Fruit fly (Drosophila melanogaster) whole organism, embryonic: Measurements from ENCODE around the gene CG15408.

Source experiments
- Asciz ChIP-seq: fragments of 200-800 bp; sonication (Bioruptor generic); optimal IDR thresholded peaks from 2 replicates; lab custom pipeline; 2017; ENCODE audit warnings: missing biosample characterization, mild to moderate bottlenecking, missing genetic modification characterization, missing genetic modification reagents
- Atf6 ChIP-seq: fragments of 200-800 bp; sonication (Bioruptor generic); IDR thresholded peaks from 2 replicates; pipeline ENCODE4 v1.3.6; 2022; ENCODE audit warnings: missing biosample characterization, missing genetic modification characterization
- B-H1 ChIP-seq: fragments of 200-800 bp; sonication (Bioruptor generic); IDR thresholded peaks from 3 replicates; pipeline ENCODE4 v1.3.6; 2022; ENCODE audit warnings: missing biosample characterization, missing genetic modification characterization
- Blimp-1 ChIP-seq: fragments of 200-800 bp; sonication (Bioruptor generic); optimal IDR thresholded peaks from 3 replicates; lab custom pipeline; 2018; ENCODE audit warnings: missing biosample characterization, missing genetic modification characterization, mild to moderate bottlenecking, moderate library complexity, missing genetic modification reagents
- CG10147 ChIP-seq: fragments of 200-800 bp; sonication (Bioruptor generic); optimal IDR thresholded peaks from 2 replicates; lab custom pipeline; 2019; ENCODE audit warnings: missing biosample characterization, mild to moderate bottlenecking, missing genetic modification characterization, moderate library complexity
- CG10267 ChIP-seq: fragments of 200-800 bp; sonication (Bioruptor generic); optimal IDR thresholded peaks from 2 replicates; lab custom pipeline; 2018; ENCODE audit warnings: missing biosample characterization, mild to moderate bottlenecking, missing genetic modification characterization, moderate library complexity
- CG10543 ChIP-seq: fragments of 200-800 bp; sonication (Bioruptor generic); optimal IDR thresholded peaks from 3 replicates; lab custom pipeline; 2017; ENCODE audit warnings: missing biosample characterization, mild to moderate bottlenecking, missing genetic modification characterization, moderate library complexity
- CG10565 ChIP-seq: fragments of 200-800 bp; sonication (Bioruptor generic); optimal IDR thresholded peaks from 3 replicates; lab custom pipeline; 2016; ENCODE audit warnings: missing biosample characterization, mild to moderate bottlenecking, missing genetic modification characterization
- CG12219 ChIP-seq: fragments of 200-800 bp; sonication (Bioruptor generic); optimal IDR thresholded peaks from 3 replicates; lab custom pipeline; 2018; ENCODE audit warnings: missing biosample characterization, mild to moderate bottlenecking, missing genetic modification characterization
- CG12769 ChIP-seq: fragments of 200-800 bp; sonication (Bioruptor generic); optimal IDR thresholded peaks from 2 replicates; lab custom pipeline; 2019; ENCODE audit warnings: missing biosample characterization, mild to moderate bottlenecking, missing genetic modification characterization, moderate library complexity
- CG13296 ChIP-seq: fragments of 200-800 bp; sonication (Bioruptor generic); optimal IDR thresholded peaks from 3 replicates; lab custom pipeline; 2018; ENCODE audit warnings: missing biosample characterization, mild to moderate bottlenecking, missing genetic modification characterization
- CG14860 ChIP-seq: fragments of 200-800 bp; sonication (Bioruptor generic); IDR thresholded peaks from 3 replicates; pipeline ENCODE4 v1.3.6; 2022; ENCODE audit warnings: missing biosample characterization, missing genetic modification characterization; ENCODE audit not compliant: partially characterized antibody
- CG15514 ChIP-seq: fragments of 200-800 bp; sonication (Bioruptor generic); optimal IDR thresholded peaks from 3 replicates; lab custom pipeline; 2017; ENCODE audit warnings: missing biosample characterization, missing genetic modification characterization, mild to moderate bottlenecking, moderate library complexity, missing genetic modification reagents
- CG15601 ChIP-seq: fragments of 200-800 bp; sonication (Bioruptor generic); optimal IDR thresholded peaks from 3 replicates; lab custom pipeline; 2019; ENCODE audit warnings: missing biosample characterization, mild to moderate bottlenecking, missing genetic modification characterization, moderate library complexity
- CG16863 ChIP-seq: fragments of 200-800 bp; sonication (Bioruptor generic); optimal IDR thresholded peaks from 3 replicates; lab custom pipeline; 2016; ENCODE audit warnings: missing biosample characterization, missing genetic modification characterization
- CG31441 ChIP-seq: fragments of 200-800 bp; sonication (Bioruptor generic); IDR thresholded peaks from 2 replicates; pipeline ENCODE4 v1.3.6; 2022; ENCODE audit warnings: missing biosample characterization, missing genetic modification characterization
- CG34376 ChIP-seq: fragments of 200-800 bp; sonication (Bioruptor generic); optimal IDR thresholded peaks from 2 replicates; lab custom pipeline; 2018; ENCODE audit warnings: missing biosample characterization, mild to moderate bottlenecking, missing genetic modification characterization
- CG4404 ChIP-seq: fragments of 200-800 bp; sonication (Bioruptor generic); IDR thresholded peaks from 2 replicates; pipeline ENCODE4 v1.3.6; 2022; ENCODE audit warnings: missing biosample characterization, missing genetic modification characterization
- CG4854 ChIP-seq: fragments of 200-800 bp; sonication (Bioruptor generic); optimal IDR thresholded peaks from 2 replicates; lab custom pipeline; 2016; ENCODE audit warnings: missing biosample characterization, missing genetic modification characterization, inconsistent platforms
- CG7357 ChIP-seq: fragments of 200-800 bp; sonication (Bioruptor generic); IDR thresholded peaks from 3 replicates; pipeline ENCODE4 v1.3.6; 2022; ENCODE audit warnings: missing biosample characterization, missing genetic modification characterization
- CG7963 ChIP-seq: fragments of 200-800 bp; sonication (Bioruptor generic); IDR thresholded peaks from 3 replicates; pipeline ENCODE4 v1.3.6; 2022; ENCODE audit warnings: missing biosample characterization, missing genetic modification characterization; ENCODE audit not compliant: partially characterized antibody
- Dll ChIP-seq: fragments of 200-800 bp; sonication (Bioruptor generic); IDR thresholded peaks from 4 replicates; pipeline ENCODE4 v1.3.6; 2022; ENCODE audit warnings: missing biosample characterization, missing genetic modification characterization; ENCODE audit not compliant: partially characterized antibody
- Doc2 ChIP-seq: fragments of 200-800 bp; sonication (Bioruptor generic); IDR thresholded peaks from 2 replicates; pipeline ENCODE4 v1.3.6; 2022; ENCODE audit warnings: missing biosample characterization, missing genetic modification characterization
- E2f2 ChIP-seq: fragments of 200-800 bp; sonication (Bioruptor generic); IDR thresholded peaks from 2 replicates; pipeline ENCODE4 v1.3.6; 2022; ENCODE audit warnings: missing biosample characterization, missing genetic modification characterization
- Eip74EF ChIP-seq, 2 experiments: fragments of 200-800 bp in 1 of 2; fragments of >200 bp in 1 of 2; sonication (Bioruptor generic) in 1 of 2; optimal IDR thresholded peaks; 2 replicates each; lab custom pipeline; 2017 to 2019; ENCODE audit warnings: missing biosample characterization in 2 of 2, missing genetic modification characterization in 2 of 2, mild to moderate bottlenecking in 1 of 2, moderate library complexity in 1 of 2
- Ets97D ChIP-seq: fragments of 200-800 bp; sonication (Bioruptor generic); optimal IDR thresholded peaks from 3 replicates; lab custom pipeline; 2016; ENCODE audit warnings: missing biosample characterization, missing genetic modification characterization
- Gsc ChIP-seq: fragments of 200-800 bp; sonication (Bioruptor generic); IDR thresholded peaks from 2 replicates; pipeline ENCODE4 v1.3.6; 2022; ENCODE audit warnings: missing biosample characterization, missing genetic modification characterization
- HLH54F ChIP-seq: fragments of 200-800 bp; sonication (Bioruptor generic); optimal IDR thresholded peaks from 3 replicates; lab custom pipeline; 2016; ENCODE audit warnings: missing biosample characterization, missing genetic modification characterization
- Hr51 ChIP-seq, 2 experiments: fragments of 200-800 bp; sonication (Bioruptor generic); optimal IDR thresholded peaks; 2 replicates in 1 of 2; 3 replicates in 1 of 2; lab custom pipeline; 2016 to 2018; ENCODE audit warnings: missing biosample characterization in 2 of 2, missing genetic modification characterization in 2 of 2, mild to moderate bottlenecking in 1 of 2, moderate library complexity in 1 of 2
- Lhr ChIP-seq: fragments of 200-800 bp; sonication (Bioruptor generic); optimal IDR thresholded peaks from 3 replicates; lab custom pipeline; 2017; ENCODE audit warnings: mild to moderate bottlenecking, missing biosample characterization, missing genetic modification reagents, missing genetic modification characterization
- Med ChIP-seq: fragments of 200-800 bp; sonication (Bioruptor generic); peaks from one replicate; lab custom pipeline; 2016; ENCODE audit warnings: missing biosample characterization, missing genetic modification characterization, mild to moderate bottlenecking, inconsistent platforms, moderate library complexity
- Meics ChIP-seq: fragments of 200-800 bp; sonication (Bioruptor generic); optimal IDR thresholded peaks from 2 replicates; lab custom pipeline; 2017; ENCODE audit warnings: missing biosample characterization, mild to moderate bottlenecking, missing genetic modification characterization
- Side ChIP-seq: fragments of 200-800 bp; sonication (Bioruptor generic); optimal IDR thresholded peaks from 2 replicates; lab custom pipeline; 2016; ENCODE audit warnings: missing biosample characterization, missing genetic modification characterization
- TFAM ChIP-seq: fragments of 200-800 bp; sonication (Bioruptor generic); optimal IDR thresholded peaks from 2 replicates; lab custom pipeline; 2017; ENCODE audit warnings: missing biosample characterization, missing genetic modification characterization, inconsistent platforms
- ase ChIP-seq: fragments of 200-800 bp; sonication (Bioruptor generic); IDR thresholded peaks from 3 replicates; pipeline ENCODE4 v1.3.6; 2022; ENCODE audit warnings: missing biosample characterization, missing genetic modification characterization
- btn ChIP-seq: fragments of 200-800 bp; sonication (Bioruptor generic); optimal IDR thresholded peaks from 2 replicates; lab custom pipeline; 2016; ENCODE audit warnings: missing biosample characterization, missing genetic modification characterization
- chinmo ChIP-seq: fragments of 200-800 bp; sonication (Bioruptor generic); IDR thresholded peaks from 4 replicates; pipeline ENCODE4 v1.3.6; 2022; ENCODE audit warnings: missing biosample characterization, missing genetic modification characterization; ENCODE audit not compliant: partially characterized antibody
- danr ChIP-seq: fragments of 200-800 bp; sonication (Bioruptor generic); IDR thresholded peaks from 2 replicates; pipeline ENCODE4 v1.3.6; 2022; ENCODE audit warnings: missing biosample characterization, missing genetic modification characterization
- dmrt99B ChIP-seq: fragments of 200-800 bp; sonication (Bioruptor generic); optimal IDR thresholded peaks from 2 replicates; lab custom pipeline; 2018; ENCODE audit warnings: missing biosample characterization, mild to moderate bottlenecking, missing genetic modification characterization, moderate library complexity
- fd96Cb ChIP-seq: fragments of 200-800 bp; sonication (Bioruptor generic); optimal IDR thresholded peaks from 2 replicates; lab custom pipeline; 2018; ENCODE audit warnings: missing biosample characterization, mild to moderate bottlenecking, missing genetic modification characterization, moderate library complexity
- h ChIP-seq: fragments of >200 bp; optimal IDR thresholded peaks from 2 replicates; lab custom pipeline; 2017
- ham ChIP-seq: fragments of 200-800 bp; sonication (Bioruptor generic); IDR thresholded peaks from 2 replicates; pipeline ENCODE4 v1.3.6; 2022; ENCODE audit warnings: missing biosample characterization, missing genetic modification characterization
- hb ChIP-seq: fragments of 200-800 bp; sonication (Bioruptor generic); IDR thresholded peaks from 3 replicates; pipeline ENCODE4 v1.3.6; 2022; ENCODE audit warnings: missing biosample characterization, missing genetic modification characterization; ENCODE audit not compliant: partially characterized antibody
- hbn ChIP-seq: fragments of 200-800 bp; sonication (Bioruptor generic); IDR thresholded peaks from 2 replicates; pipeline ENCODE4 v1.3.6; 2022; ENCODE audit warnings: missing biosample characterization, missing genetic modification characterization; ENCODE audit not compliant: partially characterized antibody
- inv ChIP-seq: fragments of 200-800 bp; sonication (Bioruptor generic); IDR thresholded peaks from 2 replicates; pipeline ENCODE4 v1.3.6; 2022; ENCODE audit warnings: missing biosample characterization, missing genetic modification characterization; ENCODE audit not compliant: partially characterized antibody
- knrl ChIP-seq: fragments of 200-800 bp; sonication (Bioruptor generic); IDR thresholded peaks from 3 replicates; pipeline ENCODE4 v1.3.6; 2022; ENCODE audit warnings: missing biosample characterization, missing genetic modification characterization; ENCODE audit not compliant: partially characterized antibody
- nerfin-2 ChIP-seq: fragments of 200-800 bp; sonication (Bioruptor generic); IDR thresholded peaks from 2 replicates; pipeline ENCODE4 v1.3.6; 2022; ENCODE audit warnings: missing biosample characterization, missing genetic modification characterization; ENCODE audit not compliant: partially characterized antibody
- nmo ChIP-seq: fragments of 200-800 bp; sonication (Bioruptor generic); optimal IDR thresholded peaks from 2 replicates; lab custom pipeline; 2018; ENCODE audit warnings: missing biosample characterization, mild to moderate bottlenecking, missing genetic modification characterization, moderate library complexity
- schlank ChIP-seq: fragments of 200-800 bp; sonication (Bioruptor generic); optimal IDR thresholded peaks from 2 replicates; lab custom pipeline; 2018; ENCODE audit warnings: missing biosample characterization, mild to moderate bottlenecking, missing genetic modification characterization

CG15408 gene

DNA sequence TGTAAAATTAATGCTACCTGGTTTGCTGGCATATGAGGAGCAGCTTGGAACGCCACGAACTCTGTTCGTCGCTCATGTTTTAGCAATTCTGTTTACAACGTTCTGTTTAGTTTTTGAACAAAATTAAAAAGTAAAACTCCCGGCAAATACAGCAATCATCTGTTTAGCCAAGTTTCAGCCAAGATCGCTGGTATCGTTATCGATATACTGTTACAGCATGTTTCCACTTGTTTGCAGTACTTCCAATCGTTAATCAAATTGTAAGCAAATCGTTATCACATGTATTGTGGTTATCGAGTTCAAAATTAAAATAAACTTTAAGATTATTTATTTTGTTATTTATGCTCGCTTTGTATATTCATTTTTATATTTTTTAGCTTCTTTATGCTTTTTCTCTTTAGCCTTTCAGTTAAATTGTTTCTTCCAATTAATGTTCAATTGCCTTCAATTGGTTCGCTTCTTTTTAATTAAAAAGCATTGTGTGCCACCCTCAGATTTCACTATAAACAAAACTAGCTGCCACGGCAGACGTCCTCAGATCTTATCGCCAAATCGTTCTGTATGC, 12.8 kb upstream of the CG15408 start, which contains the start of the genes Fign and CG8837 (continued):
- TF ChIP-seq Hr51 (GFP tag; optimal IDR thresholded peaks at IDR 0.05; lab: Kevin White, UChicago) (no peak), CG7963 (peak; percentile 96), inv (GFP tag; lab: Robert Waterston, UW) (peak; percentile 63; the same call in 1 of the 2 replicates), btn (GFP tag; lab: Kevin White, UChicago) (no peak), B-H1 (GFP tag; lab: Robert Waterston, UW) (no peak), CG12219 (GFP tag; lab: Kevin White, UChicago) (no peak), schlank (tag; lab: Kevin White, UChicago) (no peak), CG14860 (GFP tag; lab: Robert Waterston, UW) (peak; percentile 91), CG16863 (no peak), Gsc (GFP tag; lab: Robert Waterston, UW) (no peak), E2f2 (GFP tag; lab: Robert Waterston, UW) (peak; percentile 96), CG10267 (tag; lab: Kevin White, UChicago) (no peak), Doc2 (GFP tag; lab: Robert Waterston, UW) (no peak), TFAM (GFP tag; lab: Kevin White, UChicago) (no peak), danr (no peak), hb (GFP tag; lab: Robert Waterston, UW) (peak; percentile 95), CG4854 (GFP tag; lab: Kevin White, UChicago) (no peak), dmrt99B (tag; lab: Kevin White, UChicago) (no peak), Lhr (GFP tag; lab: Kevin White, UChicago) (peak; percentile 42), hbn (peak; percentile 58), ham (GFP tag; lab: Robert Waterston, UW) (no peak), CG15601 (tag; lab: Kevin White, UChicago) (no peak), Atf6 (GFP tag; lab: Robert Waterston, UW) (no peak), nmo (peak; percentile 26), CG13296 (no peak), CG15514 (GFP tag; lab: Kevin White, UChicago) (peak; percentile 28), CG12769 (tag; lab: Kevin White, UChicago) (no peak), knrl (GFP tag; lab: Robert Waterston, UW) (peak; percentile 61), Meics (GFP tag; lab: Kevin White, UChicago) (no peak), CG34376 (GFP tag; lab: Kevin White, UChicago) (no peak), nerfin-2 (peak; percentile 97), CG4404 (GFP tag; lab: Robert Waterston, UW) (no peak), h (no peak), CG10565 (GFP tag; lab: Kevin White, UChicago) (no peak), Ets97D (GFP tag; lab: Kevin White, UChicago) (peak; percentile 43), Asciz (GFP tag; lab: Kevin White, UChicago) (no peak), Med (GFP tag; lab: Kevin White, UChicago) (peak; percentile 52), Dll (GFP tag; lab: Robert Waterston, UW) (peak; percentile 83), CG7357 (GFP tag; lab: Robert Waterston, UW) (peak; percentile 95), chinmo (GFP tag; lab: Robert Waterston, UW) (peak; percentile 68; the same call in 1 of the 4 replicates), fd96Cb (tag; lab: Kevin White, UChicago) (no peak), CG31441 (GFP tag; lab: Robert Waterston, UW) (no peak), CG10147 (no peak), HLH54F (GFP tag; lab: Kevin White, UChicago) (no peak), ase (GFP tag; lab: Robert Waterston, UW) (no peak), Eip74EF (GFP tag; optimal IDR thresholded peaks at IDR 0.05; lab: Kevin White, UChicago) (no peak), CG10543 (GFP tag; lab: Kevin White, UChicago) (peak; percentile 3), Blimp-1 (GFP tag; lab: Kevin White, UChicago) (peak; percentile 94), Side (GFP tag; lab: Kevin White, UChicago) (no peak)
